Fruit fly (Drosophila melanogaster): ENCODE data around the gene CG7166.

dm6 chr3L:21581984-21582383 lies 43.5 kb downstream of the CG7166 start:
- TF ChIP-seq CG3407 (GFP tag; optimal IDR thresholded peaks at IDR 0.05) (no peak), Pdp1 (GFP tag; optimal IDR thresholded peaks at IDR 0.05) (no peak), CG6689 (GFP tag; IDR thresholded peaks at IDR 0.05) (no peak), ro (GFP tag; IDR thresholded peaks at IDR 0.05) (no peak), CG32767 (GFP tag; IDR thresholded peaks at IDR 0.05) (no peak), sqz (GFP tag; optimal IDR thresholded peaks at IDR 0.05) (no peak), sens (GFP tag) (no peak), CG4424 (GFP tag; optimal IDR thresholded peaks at IDR 0.05) (no peak)

All from whole organism, embryonic.